Fruit fly (Drosophila melanogaster): Measurements from ENCODE around the gene Mad.

- no peak for TF ChIP-seq Met (GFP tag; optimal IDR thresholded peaks at IDR 0.05)
- TF ChIP-seq CG8319 (GFP tag; optimal IDR thresholded peaks at IDR 0.05), result no peak
- TF ChIP-seq fd85E (GFP tag; optimal IDR thresholded peaks at IDR 0.05), result no peak
- no peak for TF ChIP-seq acj6 (GFP tag; optimal IDR thresholded peaks at IDR 0.05)
- no peak for TF ChIP-seq CG6792 (GFP tag; optimal IDR thresholded peaks at IDR 0.05)
- no peak for TF ChIP-seq Gug (GFP tag; IDR thresholded peaks at IDR 0.05)
- TF ChIP-seq CG8632 (GFP tag; optimal IDR thresholded peaks at IDR 0.05), result no peak
- TF ChIP-seq OdsH (GFP tag; optimal IDR thresholded peaks at IDR 0.05), result no peak
- TF ChIP-seq Sox15 (GFP tag; optimal IDR thresholded peaks at IDR 0.05), result no peak
- TF ChIP-seq CG6854 (GFP tag; optimal IDR thresholded peaks at IDR 0.05), result no peak
- TF ChIP-seq CG1621 (tag; optimal IDR thresholded peaks at IDR 0.05), result no peak
- TF ChIP-seq net (GFP tag; optimal IDR thresholded peaks at IDR 0.05), result no peak
Observed at dm6 chr2L:3128335-3128734, 31.1 kb downstream of the Mad start, which contains the start of gene CG15403.
